Fruit fly (Drosophila melanogaster) whole organism, embryonic: ENCODE measurements around the gene rb.

Experiments
- Antp ChIP-seq: fragments of 200-800 bp; sonication (Bioruptor generic); optimal IDR thresholded peaks from 3 replicates; lab custom pipeline; 2016; ENCODE audit warnings: missing biosample characterization, missing genetic modification characterization
- B-H2 ChIP-seq: fragments of 200-800 bp; sonication (Bioruptor generic); optimal IDR thresholded peaks from 2 replicates; lab custom pipeline; 2018; ENCODE audit warnings: missing biosample characterization, mild to moderate bottlenecking, missing genetic modification characterization
- Bteb2 ChIP-seq: fragments of 200-800 bp; sonication (Bioruptor generic); optimal IDR thresholded peaks from 2 replicates; lab custom pipeline; 2016; ENCODE audit warnings: missing biosample characterization, missing genetic modification characterization
- CG10267 ChIP-seq: fragments of 200-800 bp; sonication (Bioruptor generic); optimal IDR thresholded peaks from 2 replicates; lab custom pipeline; 2018; ENCODE audit warnings: missing biosample characterization, mild to moderate bottlenecking, missing genetic modification characterization, moderate library complexity
- CG11504 ChIP-seq: fragments of 200-800 bp; sonication (Bioruptor generic); optimal IDR thresholded peaks from 3 replicates; lab custom pipeline; 2019; ENCODE audit warnings: missing biosample characterization, mild to moderate bottlenecking, missing genetic modification characterization, moderate library complexity
- CG13424 ChIP-seq: fragments of 200-800 bp; sonication (Bioruptor generic); optimal IDR thresholded peaks from 2 replicates; lab custom pipeline; 2019; ENCODE audit warnings: missing biosample characterization, mild to moderate bottlenecking, missing genetic modification characterization, moderate library complexity
- CG14710 ChIP-seq: fragments of 200-800 bp; sonication (Bioruptor generic); optimal IDR thresholded peaks from 3 replicates; lab custom pipeline; 2019; ENCODE audit warnings: missing biosample characterization, mild to moderate bottlenecking, missing genetic modification characterization, moderate library complexity
- CG15011 ChIP-seq: fragments of 200-800 bp; sonication (Bioruptor generic); optimal IDR thresholded peaks from 3 replicates; lab custom pipeline; 2018; ENCODE audit warnings: missing biosample characterization, mild to moderate bottlenecking, missing genetic modification characterization
- CG15601 ChIP-seq: fragments of 200-800 bp; sonication (Bioruptor generic); optimal IDR thresholded peaks from 3 replicates; lab custom pipeline; 2019; ENCODE audit warnings: missing biosample characterization, mild to moderate bottlenecking, missing genetic modification characterization, moderate library complexity
- CG17912 ChIP-seq: fragments of 200-800 bp; sonication (Bioruptor generic); optimal IDR thresholded peaks from 2 replicates; lab custom pipeline; 2018; ENCODE audit warnings: missing biosample characterization, mild to moderate bottlenecking, missing genetic modification characterization
- CG18011 ChIP-seq: fragments of 200-800 bp; sonication (Bioruptor generic); optimal IDR thresholded peaks from 2 replicates; lab custom pipeline; 2017; ENCODE audit warnings: missing biosample characterization, missing genetic modification characterization, mild to moderate bottlenecking, moderate library complexity, missing genotype
- CG31224 ChIP-seq: fragments of 200-800 bp; sonication (Bioruptor generic); IDR thresholded peaks from 2 replicates; pipeline ENCODE4 v1.3.6; 2022; ENCODE audit warnings: missing biosample characterization, missing genetic modification characterization
- CG3163 ChIP-seq: fragments of 200-800 bp; sonication (Bioruptor generic); optimal IDR thresholded peaks from 3 replicates; lab custom pipeline; 2016; ENCODE audit warnings: missing biosample characterization, missing genetic modification characterization
- CG33557 ChIP-seq: fragments of 200-800 bp; sonication (Bioruptor generic); optimal IDR thresholded peaks from 2 replicates; lab custom pipeline; 2019; ENCODE audit warnings: missing biosample characterization, mild to moderate bottlenecking, missing genetic modification characterization, moderate library complexity
- CG43689 ChIP-seq: fragments of 200-800 bp; sonication (Bioruptor generic); IDR thresholded peaks from 2 replicates; pipeline ENCODE4 v1.3.6; 2022; ENCODE audit warnings: missing biosample characterization, missing genetic modification characterization
- CG5180 ChIP-seq: fragments of 200-800 bp; sonication (Bioruptor generic); optimal IDR thresholded peaks from 3 replicates; lab custom pipeline; 2017; ENCODE audit warnings: missing biosample characterization, missing genetic modification characterization, mild to moderate bottlenecking, moderate library complexity, missing genetic modification reagents
- CG9215 ChIP-seq: fragments of 200-800 bp; sonication (Bioruptor generic); IDR thresholded peaks from 2 replicates; pipeline ENCODE4 v1.3.6; 2022; ENCODE audit warnings: missing biosample characterization, missing genetic modification characterization
- CG9932 ChIP-seq: fragments of 200-800 bp; sonication (Bioruptor generic); IDR thresholded peaks from 2 replicates; pipeline ENCODE4 v1.3.6; 2022; ENCODE audit warnings: missing biosample characterization, missing genetic modification characterization
- CoRest ChIP-seq: fragments of 200-800 bp; sonication (Bioruptor generic); optimal IDR thresholded peaks from 3 replicates; lab custom pipeline; 2018; ENCODE audit warnings: missing biosample characterization, mild to moderate bottlenecking, missing genetic modification characterization, moderate library complexity
- Dbx ChIP-seq: fragments of 200-800 bp; sonication (Bioruptor generic); IDR thresholded peaks from 3 replicates; pipeline ENCODE4 v1.3.6; 2022; ENCODE audit warnings: missing biosample characterization, missing genetic modification characterization
- Ets97D ChIP-seq: fragments of 200-800 bp; sonication (Bioruptor generic); optimal IDR thresholded peaks from 3 replicates; lab custom pipeline; 2016; ENCODE audit warnings: missing biosample characterization, missing genetic modification characterization
- GATAe ChIP-seq: fragments of 200-800 bp; sonication (Bioruptor generic); conservative IDR thresholded peaks from 2 replicates; pipeline ENCODE4 v1.3.6; 2022; ENCODE audit warnings: missing biosample characterization, missing genetic modification characterization
- Hmx ChIP-seq: fragments of 200-800 bp; sonication (Bioruptor generic); optimal IDR thresholded peaks from 2 replicates; lab custom pipeline; 2016; ENCODE audit warnings: missing biosample characterization, missing genetic modification characterization
- Lhr ChIP-seq: fragments of 200-800 bp; sonication (Bioruptor generic); optimal IDR thresholded peaks from 3 replicates; lab custom pipeline; 2017; ENCODE audit warnings: mild to moderate bottlenecking, missing biosample characterization, missing genetic modification reagents, missing genetic modification characterization
- Med ChIP-seq: fragments of 200-800 bp; sonication (Bioruptor generic); peaks from one replicate; lab custom pipeline; 2016; ENCODE audit warnings: missing biosample characterization, missing genetic modification characterization, mild to moderate bottlenecking, inconsistent platforms, moderate library complexity
- NfI ChIP-seq: fragments of 200-800 bp; sonication (Bioruptor generic); optimal IDR thresholded peaks from 3 replicates; lab custom pipeline; 2018; ENCODE audit warnings: missing biosample characterization, mild to moderate bottlenecking, missing genetic modification characterization, moderate library complexity
- Rx ChIP-seq: fragments of 200-800 bp; sonication (Bioruptor generic); IDR thresholded peaks from 2 replicates; pipeline ENCODE4 v1.3.6; 2022; ENCODE audit warnings: missing biosample characterization, missing genetic modification characterization
- Scr ChIP-seq: fragments of 200-800 bp; sonication (Bioruptor generic); IDR thresholded peaks from 2 replicates; pipeline ENCODE4 v1.3.6; 2022; ENCODE audit warnings: missing biosample characterization, missing genetic modification characterization; ENCODE audit not compliant: partially characterized antibody
- Vsx1 ChIP-seq: fragments of 200-800 bp; sonication (Bioruptor generic); optimal IDR thresholded peaks from 2 replicates; lab custom pipeline; 2017; ENCODE audit warnings: missing biosample characterization, mild to moderate bottlenecking, missing genetic modification characterization, missing genetic modification reagents
- al ChIP-seq: fragments of 200-800 bp; sonication (Bioruptor generic); IDR thresholded peaks from 2 replicates; pipeline ENCODE4 v1.3.6; 2022; ENCODE audit warnings: missing biosample characterization, missing genetic modification characterization
- bab2 ChIP-seq: fragments of 200-800 bp; sonication (Bioruptor generic); optimal IDR thresholded peaks from 2 replicates; lab custom pipeline; 2016; ENCODE audit warnings: missing biosample characterization, missing genetic modification characterization
- cg ChIP-seq: fragments of 200-800 bp; sonication (Bioruptor generic); optimal IDR thresholded peaks from 3 replicates; lab custom pipeline; 2019; ENCODE audit warnings: missing biosample characterization, mild to moderate bottlenecking, missing genetic modification characterization, moderate library complexity
- ci ChIP-seq: fragments of 200-800 bp; sonication (Bioruptor generic); IDR thresholded peaks from 3 replicates; pipeline ENCODE4 v1.3.6; 2022; ENCODE audit warnings: missing biosample characterization, missing genetic modification characterization
- dmrt11E ChIP-seq: fragments of 200-800 bp; sonication (Bioruptor generic); optimal IDR thresholded peaks from 3 replicates; lab custom pipeline; 2018; ENCODE audit warnings: missing biosample characterization, mild to moderate bottlenecking, missing genetic modification characterization, moderate library complexity
- dysf ChIP-seq: fragments of 200-800 bp; sonication (Bioruptor generic); IDR thresholded peaks from 3 replicates; pipeline ENCODE4 v1.3.6; 2022; ENCODE audit warnings: missing biosample characterization, missing genetic modification characterization
- fd102C ChIP-seq: fragments of 200-800 bp; sonication (Bioruptor generic); optimal IDR thresholded peaks from 2 replicates; lab custom pipeline; 2018; ENCODE audit warnings: missing biosample characterization, mild to moderate bottlenecking, missing genetic modification characterization, moderate library complexity
- fru ChIP-seq: fragments of >200 bp; optimal IDR thresholded peaks from 2 replicates; lab custom pipeline; 2017
- gsb-n ChIP-seq: fragments of 200-800 bp; sonication (Bioruptor generic); optimal IDR thresholded peaks from 3 replicates; lab custom pipeline; 2018; ENCODE audit warnings: missing biosample characterization, mild to moderate bottlenecking, missing genetic modification characterization
- jigr1 ChIP-seq: fragments of 200-800 bp; sonication (Bioruptor generic); IDR thresholded peaks from 3 replicates; pipeline ENCODE4 v1.3.6; 2022; ENCODE audit warnings: missing biosample characterization, missing genetic modification characterization
- kah ChIP-seq: fragments of 200-800 bp; sonication (Bioruptor generic); optimal IDR thresholded peaks from 2 replicates; lab custom pipeline; 2018; ENCODE audit warnings: missing biosample characterization, mild to moderate bottlenecking, missing genetic modification characterization
- lab ChIP-seq: fragments of 200-800 bp; sonication (Bioruptor generic); optimal IDR thresholded peaks from 3 replicates; lab custom pipeline; 2017; ENCODE audit warnings: missing biosample characterization, missing genetic modification characterization, mild to moderate bottlenecking, moderate library complexity, missing genetic modification reagents
- pho ChIP-seq: fragments of 200-800 bp; sonication (Bioruptor generic); optimal IDR thresholded peaks from 2 replicates; lab custom pipeline; 2016; ENCODE audit warnings: missing biosample characterization, missing genetic modification characterization
- pnt ChIP-seq: fragments of 200-800 bp; sonication (Bioruptor generic); optimal IDR thresholded peaks from 3 replicates; lab custom pipeline; 2016; ENCODE audit warnings: missing biosample characterization, missing genetic modification characterization
- prd ChIP-seq, 3 experiments: fragments of >200 bp in 2 of 3; fragments of 200-800 bp in 1 of 3; sonication (Bioruptor generic) in 1 of 3; optimal IDR thresholded peaks in 2 of 3; IDR thresholded peaks in 1 of 3; 2 replicates in 2 of 3; 3 replicates in 1 of 3; pipeline versions ENCODE4 v1.3.6 to Lab custom; 2017 to 2022; ENCODE audit warnings: missing biosample characterization in 1 of 3, missing genetic modification characterization in 1 of 3
- pzg ChIP-seq: fragments of 200-800 bp; sonication (Bioruptor generic); optimal IDR thresholded peaks from 3 replicates; lab custom pipeline; 2018; ENCODE audit warnings: missing biosample characterization, mild to moderate bottlenecking, missing genetic modification characterization, moderate library complexity
- ro ChIP-seq: fragments of 200-800 bp; sonication (Bioruptor generic); IDR thresholded peaks from 2 replicates; pipeline ENCODE4 v1.3.6; 2022; ENCODE audit warnings: missing biosample characterization, missing genetic modification characterization
- salm ChIP-seq: fragments of 200-800 bp; sonication (Bioruptor generic); optimal IDR thresholded peaks from 2 replicates; lab custom pipeline; 2018; ENCODE audit warnings: missing biosample characterization, mild to moderate bottlenecking, missing genetic modification characterization
- sr ChIP-seq: fragments of 200-800 bp; sonication (Bioruptor generic); IDR thresholded peaks from 3 replicates; pipeline ENCODE4 v1.3.6; 2022; ENCODE audit warnings: missing biosample characterization, missing genetic modification characterization
- sug ChIP-seq: fragments of 200-800 bp; optimal IDR thresholded peaks from 2 replicates; lab custom pipeline; 2019; ENCODE audit warnings: missing biosample characterization, mild to moderate bottlenecking, missing genetic modification characterization, moderate library complexity
- wdn ChIP-seq: fragments of 200-800 bp; sonication (Bioruptor generic); IDR thresholded peaks from 2 replicates; pipeline ENCODE4 v1.3.6; 2022; ENCODE audit warnings: missing biosample characterization, missing genetic modification characterization
- wek ChIP-seq: fragments of 200-800 bp; sonication (Bioruptor generic); optimal IDR thresholded peaks from 3 replicates; lab custom pipeline; 2018; ENCODE audit warnings: missing biosample characterization, mild to moderate bottlenecking, missing genetic modification characterization, moderate library complexity

rb gene

DNA sequence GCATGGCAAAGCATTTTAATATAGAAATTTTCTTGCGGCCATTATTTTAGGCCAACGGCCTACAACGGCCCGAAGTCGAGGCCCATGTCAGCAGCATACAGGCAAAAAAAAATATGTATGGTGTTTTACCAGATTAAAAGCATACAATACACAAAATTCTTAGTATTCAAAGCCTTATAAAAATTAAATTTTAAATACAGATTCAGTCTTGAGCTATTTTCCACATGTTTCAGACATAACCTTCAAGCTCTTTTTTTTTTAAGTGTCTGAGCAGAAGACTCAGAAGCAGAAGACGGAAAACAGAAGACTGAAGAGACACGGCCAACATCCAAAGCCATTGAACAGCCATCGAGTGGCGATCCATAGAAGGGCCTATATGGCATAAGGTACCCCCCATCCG, 41.3 kb upstream of the rb start (continued):
- TF ChIP-seq Lhr (GFP tag; lab: Kevin White, UChicago) (peak; percentile 35), sug (tag; lab: Kevin White, UChicago) (no peak), salm (tag; lab: Kevin White, UChicago) (no peak), CG18011 (no peak), pnt (GFP tag; lab: Kevin White, UChicago) (peak; percentile 22), wdn (GFP tag; lab: Robert Waterston, UW) (no peak), Bteb2 (GFP tag; lab: Kevin White, UChicago) (no peak), CG14710 (tag; lab: Kevin White, UChicago) (peak; percentile 63), Vsx1 (GFP tag; lab: Kevin White, UChicago) (no peak), Rx (GFP tag; lab: Robert Waterston, UW) (no peak), CG11504 (peak; percentile 62), CG43689 (GFP tag; lab: Robert Waterston, UW) (no peak), jigr1 (GFP tag; lab: Robert Waterston, UW) (no peak), CG33557 (GFP tag; lab: Kevin White, UChicago) (peak; percentile 49), CG17912 (no peak), CG31224 (GFP tag; lab: Robert Waterston, UW) (no peak), fru (lab: Kevin White, UChicago) (no peak), ro (no peak; the same call in 1 of the 2 replicates), Med (GFP tag; lab: Kevin White, UChicago) (peak; percentile 46), al (GFP tag; lab: Robert Waterston, UW) (no peak), GATAe (no peak), Antp (GFP tag; lab: Kevin White, UChicago) (peak; percentile 1), CG9215 (GFP tag; lab: Robert Waterston, UW) (no peak), Ets97D (GFP tag; lab: Kevin White, UChicago) (no peak), pho (GFP tag; lab: Kevin White, UChicago) (no peak), pzg (GFP tag; lab: Kevin White, UChicago) (no peak), CG3163 (no peak), CG10267 (tag; lab: Kevin White, UChicago) (peak; percentile 52), Scr (GFP tag; lab: Robert Waterston, UW) (no peak), dmrt11E (tag; lab: Kevin White, UChicago) (peak; percentile 74), gsb-n (peak; percentile 52), B-H2 (no peak), sr (no peak), CG9932 (GFP tag; lab: Robert Waterston, UW) (no peak), CG15011 (no peak), lab (GFP tag; lab: Kevin White, UChicago) (no peak), prd (optimal IDR thresholded peaks at IDR 0.05; lab: Kevin White, UChicago) (no peak), prd (GFP tag; IDR thresholded peaks at IDR 0.05; lab: Robert Waterston, UW) (peak; percentile 69; the same call in 2 of the 3 replicates), wek (no peak), CoRest (tag; lab: Kevin White, UChicago) (peak; percentile 43), Dbx (GFP tag; lab: Robert Waterston, UW) (no peak), Hmx (no peak), NfI (no peak), ci (peak; percentile 52; the same call in 1 of the 3 replicates), CG15601 (tag; lab: Kevin White, UChicago) (peak; percentile 59), CG13424 (tag; lab: Kevin White, UChicago) (peak; percentile 50), CG5180 (GFP tag; lab: Kevin White, UChicago) (no peak), dysf (GFP tag; lab: Robert Waterston, UW) (peak; percentile 42; the same call in 2 of the 3 replicates), cg (GFP tag; lab: Kevin White, UChicago) (no peak), fd102C (GFP tag; lab: Kevin White, UChicago) (no peak), bab2 (GFP tag; lab: Kevin White, UChicago) (peak; percentile 12), kah (GFP tag; lab: Kevin White, UChicago) (no peak)
